Fruit fly (Drosophila melanogaster) whole organism, embryonic: ENCODE data around the gene Rab30.
A peak's percentile ranks its signal among the peaks of the same experiment; 100 is the strongest.

Source experiments
- Aef1 ChIP-seq: fragments of 200-800 bp; sonication (Bioruptor generic); IDR thresholded peaks from 3 replicates; pipeline ENCODE4 v1.3.6; 2022; ENCODE audit warnings: missing biosample characterization, missing genetic modification characterization
- Antp ChIP-seq: fragments of 200-800 bp; sonication (Bioruptor generic); optimal IDR thresholded peaks from 3 replicates; lab custom pipeline; 2016; ENCODE audit warnings: missing biosample characterization, missing genetic modification characterization
- Blimp-1 ChIP-seq: fragments of 200-800 bp; sonication (Bioruptor generic); optimal IDR thresholded peaks from 3 replicates; lab custom pipeline; 2018; ENCODE audit warnings: missing biosample characterization, missing genetic modification characterization, mild to moderate bottlenecking, moderate library complexity, missing genetic modification reagents
- CG1024 ChIP-seq: fragments of 200-800 bp; sonication (Bioruptor generic); IDR thresholded peaks from 2 replicates; pipeline ENCODE4 v1.3.6; 2022; ENCODE audit warnings: missing biosample characterization, missing genetic modification characterization
- CG10366 ChIP-seq: fragments of 200-800 bp; sonication (Bioruptor generic); IDR thresholded peaks from 2 replicates; pipeline ENCODE4 v1.3.6; 2022; ENCODE audit warnings: missing biosample characterization, missing genetic modification characterization
- CG14710 ChIP-seq: fragments of 200-800 bp; sonication (Bioruptor generic); optimal IDR thresholded peaks from 3 replicates; lab custom pipeline; 2019; ENCODE audit warnings: missing biosample characterization, mild to moderate bottlenecking, missing genetic modification characterization, moderate library complexity
- CG1602 ChIP-seq: fragments of 200-800 bp; sonication (Bioruptor generic); optimal IDR thresholded peaks from 3 replicates; lab custom pipeline; 2016; ENCODE audit warnings: missing biosample characterization, missing genetic modification characterization
- CG16815 ChIP-seq: fragments of 200-800 bp; sonication (Bioruptor generic); optimal IDR thresholded peaks from 3 replicates; lab custom pipeline; 2017; ENCODE audit warnings: missing biosample characterization, mild to moderate bottlenecking, missing genetic modification characterization
- CG2875 ChIP-seq: fragments of 200-800 bp; sonication (Bioruptor generic); optimal IDR thresholded peaks from 2 replicates; lab custom pipeline; 2017; ENCODE audit warnings: missing biosample characterization, mild to moderate bottlenecking, missing genetic modification characterization, missing genetic modification reagents
- CG31365 ChIP-seq: fragments of 200-800 bp; sonication (Bioruptor generic); optimal IDR thresholded peaks from 2 replicates; lab custom pipeline; 2018; ENCODE audit warnings: missing biosample characterization, mild to moderate bottlenecking, missing genetic modification characterization
- CG31388 ChIP-seq: fragments of 200-800 bp; sonication (Bioruptor generic); optimal IDR thresholded peaks from 2 replicates; lab custom pipeline; 2016; ENCODE audit warnings: missing biosample characterization, missing genetic modification characterization
- CG4328 ChIP-seq: fragments of 200-800 bp; sonication (Bioruptor generic); optimal IDR thresholded peaks from 3 replicates; lab custom pipeline; 2017; ENCODE audit warnings: missing biosample characterization, missing genetic modification reagents, missing genetic modification characterization
- CG4360 ChIP-seq: fragments of 200-800 bp; sonication (Bioruptor generic); IDR thresholded peaks from 2 replicates; pipeline ENCODE4 v1.3.6; 2022; ENCODE audit warnings: missing biosample characterization, missing genetic modification characterization
- CG43689 ChIP-seq: fragments of 200-800 bp; sonication (Bioruptor generic); IDR thresholded peaks from 2 replicates; pipeline ENCODE4 v1.3.6; 2022; ENCODE audit warnings: missing biosample characterization, missing genetic modification characterization
- CG6175 ChIP-seq: fragments of 200-800 bp; sonication (Bioruptor generic); IDR thresholded peaks from 3 replicates; pipeline ENCODE4 v1.3.6; 2022; ENCODE audit warnings: missing biosample characterization, missing genetic modification characterization
- CG7372 ChIP-seq: fragments of 200-800 bp; sonication (Bioruptor generic); IDR thresholded peaks from 2 replicates; pipeline ENCODE4 v1.3.6; 2022; ENCODE audit warnings: missing biosample characterization, missing genetic modification characterization
- CG9817 ChIP-seq: fragments of 200-800 bp; sonication (Bioruptor generic); optimal IDR thresholded peaks from 2 replicates; lab custom pipeline; 2018; ENCODE audit warnings: missing biosample characterization, mild to moderate bottlenecking, missing genetic modification characterization, moderate library complexity
- CG9932 ChIP-seq: fragments of 200-800 bp; sonication (Bioruptor generic); IDR thresholded peaks from 2 replicates; pipeline ENCODE4 v1.3.6; 2022; ENCODE audit warnings: missing biosample characterization, missing genetic modification characterization
- D19B ChIP-seq: fragments of 200-800 bp; sonication (Bioruptor generic); optimal IDR thresholded peaks from 2 replicates; lab custom pipeline; 2017; ENCODE audit warnings: missing biosample characterization, mild to moderate bottlenecking, missing genetic modification characterization
- ERR ChIP-seq: fragments of 200-800 bp; sonication (Bioruptor generic); optimal IDR thresholded peaks from 2 replicates; lab custom pipeline; 2016; ENCODE audit warnings: missing biosample characterization, missing genetic modification characterization
- MTF-1 ChIP-seq: fragments of 200-800 bp; sonication (Bioruptor generic); optimal IDR thresholded peaks from 2 replicates; lab custom pipeline; 2018; ENCODE audit warnings: missing biosample characterization, mild to moderate bottlenecking, missing genetic modification characterization, borderline replicate concordance
- Meics ChIP-seq: fragments of 200-800 bp; sonication (Bioruptor generic); optimal IDR thresholded peaks from 2 replicates; lab custom pipeline; 2017; ENCODE audit warnings: missing biosample characterization, mild to moderate bottlenecking, missing genetic modification characterization
- Mrtf ChIP-seq: fragments of 200-800 bp; sonication (Bioruptor generic); IDR thresholded peaks from 3 replicates; pipeline ENCODE4 v1.3.6; 2022; ENCODE audit warnings: missing biosample characterization, missing genetic modification characterization
- Poxn ChIP-seq: fragments of 200-800 bp; sonication (Bioruptor generic); IDR thresholded peaks from 2 replicates; pipeline ENCODE4 v1.3.6; 2022; ENCODE audit warnings: missing biosample characterization, missing genetic modification characterization
- Six4 ChIP-seq: fragments of 200-800 bp; sonication (Bioruptor generic); optimal IDR thresholded peaks from 2 replicates; lab custom pipeline; 2016; ENCODE audit warnings: missing biosample characterization, missing genetic modification characterization
- Sry-β ChIP-seq: fragments of 200-800 bp; sonication (Bioruptor generic); optimal IDR thresholded peaks from 2 replicates; lab custom pipeline; 2018; ENCODE audit warnings: missing biosample characterization, mild to moderate bottlenecking, missing genetic modification characterization, moderate library complexity
- abd-A ChIP-seq: fragments of 200-800 bp; sonication (Bioruptor generic); optimal IDR thresholded peaks from 3 replicates; lab custom pipeline; 2019; ENCODE audit warnings: missing biosample characterization, mild to moderate bottlenecking, missing genetic modification characterization, moderate library complexity
- ac ChIP-seq: fragments of 200-800 bp; sonication (Bioruptor generic); optimal IDR thresholded peaks from 3 replicates; lab custom pipeline; 2017; ENCODE audit warnings: missing biosample characterization, mild to moderate bottlenecking, missing genetic modification characterization
- bigmax ChIP-seq: fragments of 200-800 bp; sonication (Bioruptor generic); optimal IDR thresholded peaks from 2 replicates; lab custom pipeline; 2018; ENCODE audit warnings: missing biosample characterization, mild to moderate bottlenecking, missing genetic modification characterization
- cas ChIP-seq: fragments of 200-800 bp; sonication (Bioruptor generic); IDR thresholded peaks from 2 replicates; pipeline ENCODE4 v1.3.6; 2022; ENCODE audit warnings: missing biosample characterization, missing genetic modification characterization
- chn ChIP-seq: fragments of 200-800 bp; sonication (Bioruptor generic); optimal IDR thresholded peaks from 2 replicates; lab custom pipeline; 2016; ENCODE audit warnings: missing biosample characterization, missing genetic modification characterization
- dan ChIP-seq: fragments of 200-800 bp; sonication (Bioruptor generic); IDR thresholded peaks from 2 replicates; pipeline ENCODE4 v1.3.6; 2022; ENCODE audit warnings: missing biosample characterization, missing genetic modification characterization
- dati ChIP-seq: fragments of 200-800 bp; sonication (Bioruptor generic); IDR thresholded peaks from 2 replicates; pipeline ENCODE4 v1.3.6; 2022; ENCODE audit warnings: missing biosample characterization, missing genetic modification characterization
- dimm ChIP-seq: fragments of 200-800 bp; sonication (Bioruptor generic); IDR thresholded peaks from 2 replicates; pipeline ENCODE4 v1.3.6; 2022; ENCODE audit warnings: missing biosample characterization, missing genetic modification characterization
- dm ChIP-seq: fragments of 200-800 bp; sonication (Bioruptor generic); optimal IDR thresholded peaks from 3 replicates; lab custom pipeline; 2016; ENCODE audit warnings: missing biosample characterization, missing genetic modification characterization
- eve ChIP-seq, 2 experiments: fragments of >200 bp; optimal IDR thresholded peaks; 2 replicates each; lab custom pipeline; 2017; ENCODE audit warnings: missing biosample characterization in 2 of 2, missing genetic modification characterization in 2 of 2
- h ChIP-seq: fragments of >200 bp; optimal IDR thresholded peaks from 2 replicates; lab custom pipeline; 2017
- hb ChIP-seq: fragments of 200-800 bp; sonication (Bioruptor generic); IDR thresholded peaks from 3 replicates; pipeline ENCODE4 v1.3.6; 2022; ENCODE audit warnings: missing biosample characterization, missing genetic modification characterization; ENCODE audit not compliant: partially characterized antibody
- jigr1 ChIP-seq: fragments of 200-800 bp; sonication (Bioruptor generic); IDR thresholded peaks from 3 replicates; pipeline ENCODE4 v1.3.6; 2022; ENCODE audit warnings: missing biosample characterization, missing genetic modification characterization
- jing ChIP-seq: fragments of 200-800 bp; sonication (Bioruptor generic); optimal IDR thresholded peaks from 2 replicates; lab custom pipeline; 2018; ENCODE audit warnings: missing biosample characterization, mild to moderate bottlenecking, missing genetic modification characterization
- lbe ChIP-seq: fragments of 200-800 bp; sonication (Bioruptor generic); optimal IDR thresholded peaks from 2 replicates; lab custom pipeline; 2016; ENCODE audit warnings: missing biosample characterization, mild to moderate bottlenecking, missing genetic modification characterization
- onecut ChIP-seq: fragments of 200-800 bp; sonication (Bioruptor generic); IDR thresholded peaks from 2 replicates; pipeline ENCODE4 v1.3.6; 2022; ENCODE audit warnings: missing biosample characterization, missing genetic modification characterization
- peb ChIP-seq: fragments of 200-800 bp; sonication (Bioruptor generic); IDR thresholded peaks from 2 replicates; pipeline ENCODE4 v1.3.6; 2022; ENCODE audit warnings: missing biosample characterization, missing genetic modification characterization
- pnt ChIP-seq: fragments of 200-800 bp; sonication (Bioruptor generic); optimal IDR thresholded peaks from 3 replicates; lab custom pipeline; 2016; ENCODE audit warnings: missing biosample characterization, missing genetic modification characterization
- pros ChIP-seq: fragments of 200-800 bp; sonication (Bioruptor generic); optimal IDR thresholded peaks from 3 replicates; lab custom pipeline; 2019; ENCODE audit warnings: missing biosample characterization, mild to moderate bottlenecking, missing genetic modification characterization, moderate library complexity
- scrt ChIP-seq: fragments of 200-800 bp; sonication (Bioruptor generic); optimal IDR thresholded peaks from 2 replicates; lab custom pipeline; 2018; ENCODE audit warnings: missing biosample characterization, mild to moderate bottlenecking, missing genetic modification characterization, moderate library complexity
- tgo ChIP-seq: fragments of 200-800 bp; sonication (Bioruptor generic); IDR thresholded peaks from 3 replicates; pipeline ENCODE4 v1.3.6; 2022; ENCODE audit warnings: missing biosample characterization, missing genetic modification characterization
- trh ChIP-seq: fragments of 200-800 bp; sonication (Bioruptor generic); optimal IDR thresholded peaks from 2 replicates; lab custom pipeline; 2016; ENCODE audit warnings: missing biosample characterization, missing genetic modification characterization
- unc-4 ChIP-seq: fragments of 200-800 bp; sonication (Bioruptor generic); IDR thresholded peaks from 2 replicates; pipeline ENCODE4 v1.3.6; 2022; ENCODE audit warnings: missing biosample characterization, missing genetic modification characterization; ENCODE audit not compliant: partially characterized antibody
- vvl ChIP-seq: fragments of 200-800 bp; sonication (Bioruptor generic); IDR thresholded peaks from 2 replicates; pipeline ENCODE4 v1.3.6; 2022; ENCODE audit warnings: missing biosample characterization, missing genetic modification characterization
- zen ChIP-seq: fragments of 200-800 bp; sonication (Bioruptor generic); optimal IDR thresholded peaks from 3 replicates; lab custom pipeline; 2018; ENCODE audit warnings: missing biosample characterization, mild to moderate bottlenecking, missing genetic modification characterization, moderate library complexity

Rab30 gene

dm6 chr2L:7056189-7056926 lies 24.0 kb upstream of the Rab30 start, which contains the start of gene Mnn1 (continued):
- no peak for TF ChIP-seq Sry-β
- no peak for TF ChIP-seq dan (GFP tag; lab: Robert Waterston, UW)
- TF ChIP-seq tgo: no peak
- TF ChIP-seq jigr1: no peak
- TF ChIP-seq CG9932 (GFP tag; lab: Robert Waterston, UW): peak; percentile 65
- no peak for TF ChIP-seq MTF-1 (GFP tag; lab: Kevin White, UChicago)
- TF ChIP-seq hb (GFP tag; lab: Robert Waterston, UW): no peak
- no peak for TF ChIP-seq CG31365 (tag; lab: Kevin White, UChicago)
- TF ChIP-seq CG1024 (GFP tag; lab: Robert Waterston, UW): no peak
- peak; percentile 89 for TF ChIP-seq CG4360 (GFP tag; lab: Robert Waterston, UW)
- no peak for TF ChIP-seq pnt (GFP tag; lab: Kevin White, UChicago)
- peak; percentile 34 for TF ChIP-seq ac (GFP tag; lab: Kevin White, UChicago)
- no peak for TF ChIP-seq CG1602
- TF ChIP-seq unc-4 (GFP tag; lab: Robert Waterston, UW): peak; percentile 53; the same call in 1 of the 2 replicates
- TF ChIP-seq zen (tag; lab: Kevin White, UChicago): peak; percentile 33
- TF ChIP-seq dimm (GFP tag; lab: Robert Waterston, UW): no peak
- TF ChIP-seq dm (GFP tag; lab: Kevin White, UChicago): peak; percentile 97
- no peak for TF ChIP-seq D19B (GFP tag; lab: Kevin White, UChicago)
- no peak for TF ChIP-seq cas (GFP tag; lab: Robert Waterston, UW)
- TF ChIP-seq h (lab: Kevin White, UChicago): no peak
- TF ChIP-seq CG10366 (GFP tag; lab: Robert Waterston, UW): no peak
- no peak for TF ChIP-seq scrt
- peak; percentile 93 for TF ChIP-seq Meics (GFP tag; lab: Kevin White, UChicago)
- TF ChIP-seq CG43689 (GFP tag; lab: Robert Waterston, UW): no peak
- no peak for TF ChIP-seq CG7372 (GFP tag; lab: Robert Waterston, UW)
- TF ChIP-seq pros (GFP tag; lab: Kevin White, UChicago): no peak
- no peak for TF ChIP-seq Mrtf (GFP tag; lab: Robert Waterston, UW)
- peak; percentile 1 for TF ChIP-seq Six4 (GFP tag; lab: Kevin White, UChicago)
- TF ChIP-seq bigmax (GFP tag; lab: Kevin White, UChicago): peak; percentile 30
- TF ChIP-seq Blimp-1 (GFP tag; lab: Kevin White, UChicago): no peak
- TF ChIP-seq abd-A (tag; lab: Kevin White, UChicago): no peak
- peak; percentile 27; the same call in 1 of the 3 replicates for TF ChIP-seq Aef1 (GFP tag; lab: Robert Waterston, UW)
- peak; percentile 31; the same call in 1 of the 2 replicates for TF ChIP-seq vvl
- TF ChIP-seq CG9817 (tag; lab: Kevin White, UChicago): no peak
- no peak for TF ChIP-seq dati (GFP tag; lab: Robert Waterston, UW)
- peak; percentile 27 for TF ChIP-seq lbe (GFP tag; lab: Kevin White, UChicago)
- TF ChIP-seq CG2875 (GFP tag; lab: Kevin White, UChicago): no peak
- no peak for TF ChIP-seq onecut (GFP tag; lab: Robert Waterston, UW)
- TF ChIP-seq ERR: peak; percentile 42
- no peak for TF ChIP-seq CG16815
- no peak for TF ChIP-seq CG4328 (GFP tag; lab: Kevin White, UChicago)
- TF ChIP-seq eve (GFP tag; optimal IDR thresholded peaks at IDR 0.05; lab: Kevin White, UChicago): no peak
- peak; percentile 43 for TF ChIP-seq Antp (GFP tag; lab: Kevin White, UChicago)
- TF ChIP-seq CG31388 (GFP tag; lab: Kevin White, UChicago): no peak
- no peak for TF ChIP-seq jing (GFP tag; lab: Kevin White, UChicago)
- TF ChIP-seq trh (GFP tag; lab: Kevin White, UChicago): no peak
- no peak for TF ChIP-seq peb
- peak; percentile 67 for TF ChIP-seq chn (GFP tag; lab: Kevin White, UChicago)
- no peak for TF ChIP-seq CG6175 (GFP tag; lab: Robert Waterston, UW)
- TF ChIP-seq Poxn (GFP tag; lab: Robert Waterston, UW): no peak
- peak; percentile 100 for TF ChIP-seq CG14710 (tag; lab: Kevin White, UChicago)
